Worm (Caenorhabditis elegans): ENCODE measurements around the gene srbc-7.

DNA sequence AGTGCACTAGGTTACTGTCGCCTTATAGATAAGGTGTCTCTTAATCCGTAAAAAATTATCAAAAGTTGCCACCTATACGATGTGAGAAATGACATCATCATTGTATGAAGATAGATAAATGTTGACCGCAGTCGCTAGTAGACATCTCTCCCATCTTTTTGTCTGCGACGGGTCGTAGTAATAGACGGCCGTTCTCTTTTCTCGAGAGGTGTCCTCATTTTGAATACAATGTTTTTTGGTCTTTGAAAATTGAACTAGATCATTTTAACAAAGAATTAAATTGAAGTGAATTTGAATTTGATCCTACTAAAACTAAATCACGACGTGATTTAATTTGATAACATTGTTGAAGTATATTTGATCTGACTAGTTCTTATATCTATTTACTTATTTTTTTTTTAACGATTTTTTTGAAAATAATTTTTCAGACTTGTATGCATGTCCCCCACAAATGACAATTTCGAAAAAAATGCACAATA, 21.2 kb upstream of the srbc-7 start, which contains the start of the genes str-31 and nhr-172:
- no peak for TF ChIP-seq aptf-3 (GFP tag; IDR thresholded peaks at IDR 0.05)
- no peak for TF ChIP-seq zfh-2 (GFP tag; conservative IDR thresholded peaks at IDR 0.05)
- TF ChIP-seq snpc-1.1 (tag; optimal IDR thresholded peaks at IDR 0.05; ENCODE audit: insufficient read depth): no peak
- TF ChIP-seq snpc-3.4 (tag; optimal IDR thresholded peaks at IDR 0.05): no peak
- TF ChIP-seq pha-4 (tag; optimal IDR thresholded peaks at IDR 0.05): no peak
- no peak for TF ChIP-seq snpc-4 (GFP tag; optimal IDR thresholded peaks at IDR 0.05)
- no peak for TF ChIP-seq snpc-4 (tag; optimal IDR thresholded peaks at IDR 0.05)
- TF ChIP-seq bed-2 (GFP tag; IDR thresholded peaks at IDR 0.05): no peak
- TF ChIP-seq hsf-1 (GFP tag; IDR thresholded peaks at IDR 0.05): no peak
- TF ChIP-seq C06A6.2 (GFP tag; conservative IDR thresholded peaks at IDR 0.05): no peak
- no peak for TF ChIP-seq egl-44 (GFP tag; IDR thresholded peaks at IDR 0.05)
- no peak for TF ChIP-seq ceh-58 (GFP tag; IDR thresholded peaks at IDR 0.05)
- no peak for TF ChIP-seq lag-1 (GFP tag; IDR thresholded peaks at IDR 0.05)
- TF ChIP-seq unc-62 (GFP tag; optimal IDR thresholded peaks at IDR 0.05): no peak
- no peak for TF ChIP-seq F49E8.2 (tag; optimal IDR thresholded peaks at IDR 0.05; ENCODE audit: insufficient read depth)

Data from whole organism, young adult.